Fruit fly (Drosophila melanogaster): ENCODE data around the gene CG9231.

CG9231 gene

dm6 chr3L:19632766-19633632 is 47.2 kb upstream of the CG9231 start (continued):
- TF ChIP-seq repo (GFP tag; optimal IDR thresholded peaks at IDR 0.05): peak; percentile 4
- peak; percentile 9 for TF ChIP-seq NC2β (GFP tag; optimal IDR thresholded peaks at IDR 0.05)
- TF ChIP-seq CG9437 (GFP tag; optimal IDR thresholded peaks at IDR 0.05): no peak
- TF ChIP-seq knrl (GFP tag; IDR thresholded peaks at IDR 0.05; ENCODE audit: partially characterized antibody): no peak
- no peak for TF ChIP-seq CG6254 (GFP tag; optimal IDR thresholded peaks at IDR 0.05)
- peak; percentile 12 for TF ChIP-seq Fer2 (tag; optimal IDR thresholded peaks at IDR 0.05)
- peak; percentile 72 for TF ChIP-seq Drgx (GFP tag; IDR thresholded peaks at IDR 0.05)
- peak; percentile 57 for TF ChIP-seq CG13296 (GFP tag; optimal IDR thresholded peaks at IDR 0.05)
- peak; percentile 32; the same call in 1 of the 2 replicates for TF ChIP-seq nerfin-2 (GFP tag; IDR thresholded peaks at IDR 0.05; ENCODE audit: partially characterized antibody)
- peak; percentile 44 for TF ChIP-seq pzg (GFP tag; optimal IDR thresholded peaks at IDR 0.05)
- TF ChIP-seq CG34224 (GFP tag; IDR thresholded peaks at IDR 0.05; ENCODE audit: partially characterized antibody): peak; percentile 59; the same call in 1 of the 3 replicates
- no peak for TF ChIP-seq CG17568 (GFP tag; optimal IDR thresholded peaks at IDR 0.05)
- TF ChIP-seq CG15011 (GFP tag; optimal IDR thresholded peaks at IDR 0.05): peak; percentile 64
- TF ChIP-seq ind (GFP tag; optimal IDR thresholded peaks at IDR 0.05): peak; percentile 69
- peak; percentile 72 for TF ChIP-seq gro (GFP tag; optimal IDR thresholded peaks at IDR 0.05)
- peak; percentile 43 for TF ChIP-seq CG17385 (GFP tag; optimal IDR thresholded peaks at IDR 0.05)
- TF ChIP-seq Myb (GFP tag; optimal IDR thresholded peaks at IDR 0.05): peak; percentile 4
- no peak for TF ChIP-seq wor (GFP tag; IDR thresholded peaks at IDR 0.05)
- TF ChIP-seq ranshi (GFP tag; IDR thresholded peaks at IDR 0.05): no peak; the same call in 1 of the 2 replicates
- peak; percentile 14 for TF ChIP-seq Abd-B (GFP tag; optimal IDR thresholded peaks at IDR 0.05)
- TF ChIP-seq CG4404 (GFP tag; IDR thresholded peaks at IDR 0.05): 0 out of 2 replicates have a peak, but pooled peaks have one; percentile 12
- TF ChIP-seq jing (GFP tag; optimal IDR thresholded peaks at IDR 0.05): peak; percentile 10
- peak; percentile 47 for TF ChIP-seq CG1233 (GFP tag; optimal IDR thresholded peaks at IDR 0.05)
- peak; percentile 85 for TF ChIP-seq cwo (GFP tag; optimal IDR thresholded peaks at IDR 0.05)
- TF ChIP-seq Bteb2 (GFP tag; optimal IDR thresholded peaks at IDR 0.05): peak; percentile 18
- TF ChIP-seq B-H2 (GFP tag; optimal IDR thresholded peaks at IDR 0.05): peak; percentile 40
- peak; percentile 41 for TF ChIP-seq Dek (tag; optimal IDR thresholded peaks at IDR 0.05)
- no peak for TF ChIP-seq CG12236 (GFP tag; optimal IDR thresholded peaks at IDR 0.05)
- peak; percentile 31 for TF ChIP-seq tx (GFP tag; optimal IDR thresholded peaks at IDR 0.05)
- no peak for TF ChIP-seq CG8089 (GFP tag; optimal IDR thresholded peaks at IDR 0.05)
- TF ChIP-seq Bgb (GFP tag; IDR thresholded peaks at IDR 0.05; ENCODE audit: partially characterized antibody): 0 out of 2 replicates have a peak, but pooled peaks have one; percentile 25
- peak; percentile 69 for TF ChIP-seq HLH3B (GFP tag; IDR thresholded peaks at IDR 0.05)
- peak; percentile 34 for TF ChIP-seq CG15696 (tag; optimal IDR thresholded peaks at IDR 0.05)
- peak; percentile 83 for TF ChIP-seq kah (GFP tag; optimal IDR thresholded peaks at IDR 0.05)
- peak; percentile 53 for TF ChIP-seq CG17829 (tag; optimal IDR thresholded peaks at IDR 0.05)
- TF ChIP-seq CG1602 (GFP tag; optimal IDR thresholded peaks at IDR 0.05): peak; percentile 50
- peak; percentile 65 for TF ChIP-seq CG31224 (GFP tag; IDR thresholded peaks at IDR 0.05)
- no peak for TF ChIP-seq CG16813 (GFP tag; IDR thresholded peaks at IDR 0.05; ENCODE audit: partially characterized antibody)
- TF ChIP-seq CG9797 (GFP tag; optimal IDR thresholded peaks at IDR 0.05): peak; percentile 65
- peak; percentile 58 for TF ChIP-seq Nf-YC (tag; optimal IDR thresholded peaks at IDR 0.05)
- peak; percentile 45 for TF ChIP-seq ftz-f1 (GFP tag; optimal IDR thresholded peaks at IDR 0.05)
- peak; percentile 14 for TF ChIP-seq Deaf1 (tag; optimal IDR thresholded peaks at IDR 0.05)
- TF ChIP-seq CG17612 (GFP tag; IDR thresholded peaks at IDR 0.05): peak; percentile 24; the same call in 1 of the 2 replicates
- peak; percentile 75; the same call in 2 of the 3 replicates for TF ChIP-seq dysf (GFP tag; IDR thresholded peaks at IDR 0.05)
- TF ChIP-seq chif (GFP tag; optimal IDR thresholded peaks at IDR 0.05): no peak
- no peak for TF ChIP-seq CG1832 (GFP tag; optimal IDR thresholded peaks at IDR 0.05)
- no peak for TF ChIP-seq Stat92E (GFP tag; optimal IDR thresholded peaks at IDR 0.05)

All from whole organism, embryonic.